Fruit fly (Drosophila melanogaster): ENCODE measurements around the gene CG15533.
A peak's percentile ranks its signal among the peaks of the same experiment; 100 is the strongest.

CG15533 gene

dm6 chr3R:30465775-30466494, 37.3 kb downstream of the CG15533 start, which contains the start of gene PH4alphaEFB (continued):
- TF ChIP-seq BEAF-32 (GFP tag; optimal IDR thresholded peaks at IDR 0.05) (no peak), tap (tag; optimal IDR thresholded peaks at IDR 0.05) (peak; percentile 5), CG16813 (GFP tag; IDR thresholded peaks at IDR 0.05; ENCODE audit: partially characterized antibody) (no peak), jigr1 (GFP tag; IDR thresholded peaks at IDR 0.05) (no peak), pb (GFP tag; optimal IDR thresholded peaks at IDR 0.05) (no peak), CG1233 (GFP tag; optimal IDR thresholded peaks at IDR 0.05) (no peak), CG11695 (GFP tag; IDR thresholded peaks at IDR 0.05) (0 out of 3 replicates have a peak, but pooled peaks have one; percentile 21), CG12236 (GFP tag; optimal IDR thresholded peaks at IDR 0.05) (no peak), wdn (GFP tag; IDR thresholded peaks at IDR 0.05) (no peak), Elba2 (GFP tag; optimal IDR thresholded peaks at IDR 0.05) (no peak), gcm (GFP tag; optimal IDR thresholded peaks at IDR 0.05) (peak; percentile 64), sens (GFP tag) (peak; percentile 94), lbe (GFP tag; optimal IDR thresholded peaks at IDR 0.05) (peak; percentile 47), grau (tag; optimal IDR thresholded peaks at IDR 0.05) (no peak), toy (GFP tag; IDR thresholded peaks at IDR 0.05) (no peak), CG8089 (GFP tag; optimal IDR thresholded peaks at IDR 0.05) (no peak), kni (GFP tag; optimal IDR thresholded peaks at IDR 0.05) (peak; percentile 3), gfzf (GFP tag; optimal IDR thresholded peaks at IDR 0.05) (peak; percentile 33), Ptx1 (GFP tag; IDR thresholded peaks at IDR 0.05) (no peak), PHDP (tag; optimal IDR thresholded peaks at IDR 0.05) (no peak), ac (GFP tag; optimal IDR thresholded peaks at IDR 0.05) (no peak), E2f1 (GFP tag; IDR thresholded peaks at IDR 0.05) (no peak), Hr51 (GFP tag; optimal IDR thresholded peaks at IDR 0.05) (no peak), Ets65A (GFP tag) (no peak), zfh2 (GFP tag; optimal IDR thresholded peaks at IDR 0.05) (no peak), ase (GFP tag; IDR thresholded peaks at IDR 0.05) (no peak), H15 (GFP tag; IDR thresholded peaks at IDR 0.05) (no peak), CG13123 (GFP tag; optimal IDR thresholded peaks at IDR 0.05) (no peak), yki (optimal IDR thresholded peaks at IDR 0.05) (peak; percentile 17), az2 (GFP tag; optimal IDR thresholded peaks at IDR 0.05) (no peak), fd102C (GFP tag; optimal IDR thresholded peaks at IDR 0.05) (no peak), CG18619 (GFP tag; optimal IDR thresholded peaks at IDR 0.05) (no peak), nau (GFP tag; optimal IDR thresholded peaks at IDR 0.05) (peak; percentile 34), Atf6 (GFP tag; IDR thresholded peaks at IDR 0.05) (no peak), cwo (GFP tag; optimal IDR thresholded peaks at IDR 0.05) (no peak), HLHmδ (GFP tag; optimal IDR thresholded peaks at IDR 0.05) (no peak), CG11560 (tag; IDR thresholded peaks at IDR 0.05) (no peak), BtbVII (GFP tag; optimal IDR thresholded peaks at IDR 0.05) (no peak), CG34224 (GFP tag; IDR thresholded peaks at IDR 0.05; ENCODE audit: partially characterized antibody) (peak; percentile 75), Sox100B (GFP tag; optimal IDR thresholded peaks at IDR 0.05) (no peak), CG12942 (GFP tag; optimal IDR thresholded peaks at IDR 0.05) (no peak), so (GFP tag; IDR thresholded peaks at IDR 0.05) (peak; percentile 10; the same call in 1 of the 3 replicates), zf30C (GFP tag; optimal IDR thresholded peaks at IDR 0.05) (no peak), kay (GFP tag; optimal IDR thresholded peaks at IDR 0.05) (no peak), bbx (GFP tag; IDR thresholded peaks at IDR 0.05; ENCODE audit: partially characterized antibody) (no peak), maf-S (GFP tag; optimal IDR thresholded peaks at IDR 0.05) (no peak), CG1832 (GFP tag; optimal IDR thresholded peaks at IDR 0.05) (no peak), CG14710 (tag; optimal IDR thresholded peaks at IDR 0.05) (no peak), CG8359 (GFP tag; optimal IDR thresholded peaks at IDR 0.05; ENCODE audit: borderline replicate concordance) (no peak), CG7271 (tag; optimal IDR thresholded peaks at IDR 0.05) (no peak)

All from whole organism, embryonic.